Worm (Caenorhabditis elegans): ENCODE data around the gene K04D7.6.

The K04D7.6 gene

ce11 chrIV:10252350-10252792, 46.3 kb upstream of the K04D7.6 start (continued):
- TF ChIP-seq cey-2 (tag; optimal IDR thresholded peaks at IDR 0.05; ENCODE audit: borderline replicate concordance, insufficient read depth), result peak; percentile 52
- TF ChIP-seq mxl-3 (GFP tag; optimal IDR thresholded peaks at IDR 0.05), result peak; percentile 84
- no peak for TF ChIP-seq ceh-44 (GFP tag; IDR thresholded peaks at IDR 0.05)
- no peak; the same call in none of the 2 replicates for TF ChIP-seq egl-43 (GFP tag; IDR thresholded peaks at IDR 0.05)
- TF ChIP-seq nhr-48 (tag; optimal IDR thresholded peaks at IDR 0.05), result peak; percentile 92
- no peak for TF ChIP-seq tag-97 (GFP tag; IDR thresholded peaks at IDR 0.05)
- peak in 1 of 2 experiments; percentile 10 for TF ChIP-seq ZK546.5 (tag; optimal IDR thresholded peaks at IDR 0.05)
- TF ChIP-seq Y5F2A.4 (GFP tag; optimal IDR thresholded peaks at IDR 0.05), result no peak
- TF ChIP-seq nhr-76 (tag; optimal IDR thresholded peaks at IDR 0.05), result no peak
- TF ChIP-seq D1046.2 (GFP tag; IDR thresholded peaks at IDR 0.05), result no peak
- TF ChIP-seq dpl-1 (GFP tag; optimal IDR thresholded peaks at IDR 0.05), result peak; percentile 61
- no peak for TF ChIP-seq sdz-12 (GFP tag; optimal IDR thresholded peaks at IDR 0.05)
- peak; percentile 96 for TF ChIP-seq dmd-6 (GFP tag; IDR thresholded peaks at IDR 0.05)
- TF ChIP-seq lin-38 (GFP tag; IDR thresholded peaks at IDR 0.05), result peak; percentile 56
- TF ChIP-seq hmg-1.1 (GFP tag; IDR thresholded peaks at IDR 0.05), result peak; percentile 91
- peak; percentile 98 for TF ChIP-seq hlh-30 (tag; optimal IDR thresholded peaks at IDR 0.05; ENCODE audit: insufficient read depth)
- no peak for TF ChIP-seq ama-1 (optimal IDR thresholded peaks at IDR 0.05)
- no peak for TF ChIP-seq ceh-28 (tag; optimal IDR thresholded peaks at IDR 0.05)
- peak; percentile 67 for TF ChIP-seq nhr-6 (tag; optimal IDR thresholded peaks at IDR 0.05)
- TF ChIP-seq Y105C5A.15 (GFP tag; IDR thresholded peaks at IDR 0.05), result 0 out of 2 replicates have a peak, but pooled peaks have one; percentile 12
- TF ChIP-seq madf-5 (GFP tag; IDR thresholded peaks at IDR 0.05), result no peak
- peak; percentile 77 for TF ChIP-seq F37D6.2 (tag; optimal IDR thresholded peaks at IDR 0.05)
- TF ChIP-seq lsy-2 (tag; optimal IDR thresholded peaks at IDR 0.05), result peak; percentile 80 to 87
- peak; percentile 92 for TF ChIP-seq mep-1 (tag; optimal IDR thresholded peaks at IDR 0.05)
- TF ChIP-seq php-3 (GFP tag; IDR thresholded peaks at IDR 0.05), result peak; percentile 45; the same call in 1 of the 2 replicates
- TF ChIP-seq R02D3.7 (tag; optimal IDR thresholded peaks at IDR 0.05), result no peak
- TF ChIP-seq unc-130 (GFP tag; optimal IDR thresholded peaks at IDR 0.05), result no peak
- TF ChIP-seq hif-1 (tag; optimal IDR thresholded peaks at IDR 0.05), result peak; percentile 33 to 83
- peak; percentile 93 for TF ChIP-seq tra-1 (GFP tag; IDR thresholded peaks at IDR 0.05)
- TF ChIP-seq fos-1 (tag; optimal IDR thresholded peaks at IDR 0.05), result peak; percentile 16
- TF ChIP-seq dmd-9 (GFP tag; IDR thresholded peaks at IDR 0.05), result no peak
- no peak for TF ChIP-seq ZK337.2 (GFP tag; IDR thresholded peaks at IDR 0.05)
- TF ChIP-seq lim-7 (GFP tag; IDR thresholded peaks at IDR 0.05), result no peak
- peak; percentile 37 for TF ChIP-seq nhr-25 (tag; optimal IDR thresholded peaks at IDR 0.05; ENCODE audit: borderline replicate concordance, insufficient read depth)
- no peak for TF ChIP-seq unc-39 (tag; optimal IDR thresholded peaks at IDR 0.05)
- no peak for TF ChIP-seq dmd-8 (GFP tag; IDR thresholded peaks at IDR 0.05)
- TF ChIP-seq mes-2 (tag; optimal IDR thresholded peaks at IDR 0.05; ENCODE audit: poor library complexity, severe bottlenecking), result peak; percentile 70
- TF ChIP-seq nhr-111 (GFP tag; optimal IDR thresholded peaks at IDR 0.05), result no peak
- TF ChIP-seq ces-1 (GFP tag; optimal IDR thresholded peaks at IDR 0.05), result no peak
- TF ChIP-seq nhr-77 (tag; optimal IDR thresholded peaks at IDR 0.05), result peak; percentile 82
- TF ChIP-seq snpc-4 (tag; optimal IDR thresholded peaks at IDR 0.05), result no peak
- no peak for TF ChIP-seq zfp-2 (tag; optimal IDR thresholded peaks at IDR 0.05)
- TF ChIP-seq duxl-1 (tag; optimal IDR thresholded peaks at IDR 0.05; ENCODE audit: poor library complexity), result peak; percentile 17
- peak; percentile 99 for TF ChIP-seq aha-1 (tag)
- TF ChIP-seq ceh-20 (GFP tag; IDR thresholded peaks at IDR 0.05), result peak; percentile 93
- peak; percentile 91 for TF ChIP-seq rbr-2 (tag; optimal IDR thresholded peaks at IDR 0.05)
- peak; percentile 71 to 99 for TF ChIP-seq mdl-1 (tag; optimal IDR thresholded peaks at IDR 0.05)
- TF ChIP-seq Y48G9A.11 (GFP tag; IDR thresholded peaks at IDR 0.05), result no peak
- TF ChIP-seq hlh-11 (tag; optimal IDR thresholded peaks at IDR 0.05), result peak; percentile 96
- peak; percentile 80 for TF ChIP-seq T20F7.1 (GFP tag; optimal IDR thresholded peaks at IDR 0.05)

Data from whole organism, L4 larva.